Fruit fly (Drosophila melanogaster) whole organism, embryonic: ENCODE measurements around the gene aop.

Experiments used
- CG10462 ChIP-seq: fragments of 200-800 bp; sonication (Bioruptor generic); optimal IDR thresholded peaks from 2 replicates; lab custom pipeline; 2016; ENCODE audit warnings: missing biosample characterization, missing genetic modification characterization
- CG10565 ChIP-seq: fragments of 200-800 bp; sonication (Bioruptor generic); optimal IDR thresholded peaks from 3 replicates; lab custom pipeline; 2016; ENCODE audit warnings: missing biosample characterization, mild to moderate bottlenecking, missing genetic modification characterization
- CG10979 ChIP-seq: fragments of 200-800 bp; sonication (Bioruptor generic); optimal IDR thresholded peaks from 2 replicates; lab custom pipeline; 2018; ENCODE audit warnings: missing biosample characterization, mild to moderate bottlenecking, missing genetic modification characterization, moderate library complexity
- CG11247 ChIP-seq: fragments of 200-800 bp; sonication (Bioruptor generic); IDR thresholded peaks from 2 replicates; pipeline ENCODE4 v1.3.6; 2022; ENCODE audit warnings: missing biosample characterization, missing genetic modification characterization
- CG14050 ChIP-seq: fragments of 200-800 bp; sonication (Bioruptor generic); IDR thresholded peaks from 3 replicates; pipeline ENCODE4 v1.3.6; 2022; ENCODE audit warnings: missing biosample characterization, missing genetic modification characterization
- CG14441 ChIP-seq: fragments of 200-800 bp; sonication (Bioruptor generic); IDR thresholded peaks from 2 replicates; pipeline ENCODE4 v1.3.6; 2022; ENCODE audit warnings: missing biosample characterization, missing genetic modification characterization
- CG14667 ChIP-seq: fragments of 200-800 bp; sonication (Bioruptor generic); IDR thresholded peaks from 2 replicates; pipeline ENCODE4 v1.3.6; 2022; ENCODE audit warnings: missing biosample characterization, missing genetic modification characterization
- CG15269 ChIP-seq: fragments of 200-800 bp; sonication (Bioruptor generic); optimal IDR thresholded peaks from 2 replicates; lab custom pipeline; 2018; ENCODE audit warnings: missing biosample characterization, mild to moderate bottlenecking, missing genetic modification characterization, moderate library complexity
- CG1603 ChIP-seq: fragments of 200-800 bp; sonication (Bioruptor generic); optimal IDR thresholded peaks from 2 replicates; lab custom pipeline; 2019; ENCODE audit warnings: missing biosample characterization, mild to moderate bottlenecking, missing genetic modification characterization, moderate library complexity
- CG1647 ChIP-seq: fragments of 200-800 bp; sonication (Bioruptor generic); optimal IDR thresholded peaks from 3 replicates; lab custom pipeline; 2016; ENCODE audit warnings: missing biosample characterization, missing genetic modification characterization
- CG17186 ChIP-seq: fragments of 200-800 bp; sonication (Bioruptor generic); optimal IDR thresholded peaks from 3 replicates; lab custom pipeline; 2017; ENCODE audit warnings: missing biosample characterization, missing genetic modification reagents, missing genetic modification characterization
- CG17328 ChIP-seq: fragments of 200-800 bp; sonication (Bioruptor generic); IDR thresholded peaks from 2 replicates; pipeline ENCODE4 v1.3.6; 2022; ENCODE audit warnings: missing biosample characterization, missing genetic modification characterization
- CG2120 ChIP-seq: fragments of 200-800 bp; sonication (Bioruptor generic); optimal IDR thresholded peaks from 3 replicates; lab custom pipeline; 2016; ENCODE audit warnings: missing biosample characterization, missing genetic modification characterization
- CG2678 ChIP-seq: fragments of 200-800 bp; sonication (Bioruptor generic); optimal IDR thresholded peaks from 3 replicates; lab custom pipeline; 2019; ENCODE audit warnings: missing biosample characterization, mild to moderate bottlenecking, missing genetic modification characterization, moderate library complexity
- CG4820 ChIP-seq: fragments of 200-800 bp; sonication (Bioruptor generic); optimal IDR thresholded peaks from 3 replicates; lab custom pipeline; 2016; ENCODE audit warnings: missing biosample characterization, missing genetic modification characterization
- CG5245 ChIP-seq: fragments of 200-800 bp; sonication (Bioruptor generic); optimal IDR thresholded peaks from 3 replicates; lab custom pipeline; 2016; ENCODE audit warnings: missing biosample characterization, missing genetic modification characterization
- CG6272 ChIP-seq: fragments of 200-800 bp; sonication (Bioruptor generic); IDR thresholded peaks from 2 replicates; pipeline ENCODE4 v1.3.6; 2022; ENCODE audit warnings: missing biosample characterization, missing genetic modification characterization
- CG9215 ChIP-seq: fragments of 200-800 bp; sonication (Bioruptor generic); IDR thresholded peaks from 2 replicates; pipeline ENCODE4 v1.3.6; 2022; ENCODE audit warnings: missing biosample characterization, missing genetic modification characterization
- CG9876 ChIP-seq: fragments of 200-800 bp; sonication (Bioruptor generic); optimal IDR thresholded peaks from 2 replicates; lab custom pipeline; 2016; ENCODE audit warnings: missing biosample characterization, missing genetic modification characterization
- Camta ChIP-seq: fragments of 200-800 bp; sonication (Bioruptor generic); optimal IDR thresholded peaks from 2 replicates; lab custom pipeline; 2016; ENCODE audit warnings: missing biosample characterization, missing genetic modification characterization
- CrebB ChIP-seq: fragments of 200-800 bp; sonication (Bioruptor generic); optimal IDR thresholded peaks from 3 replicates; lab custom pipeline; 2018; ENCODE audit warnings: missing biosample characterization, mild to moderate bottlenecking, missing genetic modification characterization
- Doc2 ChIP-seq: fragments of 200-800 bp; sonication (Bioruptor generic); IDR thresholded peaks from 2 replicates; pipeline ENCODE4 v1.3.6; 2022; ENCODE audit warnings: missing biosample characterization, missing genetic modification characterization
- Doc3 ChIP-seq: fragments of 200-800 bp; sonication (Bioruptor generic); IDR thresholded peaks from 3 replicates; pipeline ENCODE4 v1.3.6; 2022; ENCODE audit warnings: missing biosample characterization, missing genetic modification characterization; ENCODE audit not compliant: partially characterized antibody
- Drgx ChIP-seq: fragments of 200-800 bp; sonication (Bioruptor generic); IDR thresholded peaks from 2 replicates; pipeline ENCODE4 v1.3.6; 2022; ENCODE audit warnings: missing biosample characterization, missing genetic modification characterization
- Elba2 ChIP-seq: fragments of 200-800 bp; sonication (Bioruptor generic); optimal IDR thresholded peaks from 3 replicates; lab custom pipeline; 2016; ENCODE audit warnings: missing biosample characterization, missing genetic modification characterization
- Gsc ChIP-seq: fragments of 200-800 bp; sonication (Bioruptor generic); IDR thresholded peaks from 2 replicates; pipeline ENCODE4 v1.3.6; 2022; ENCODE audit warnings: missing biosample characterization, missing genetic modification characterization
- HmgD ChIP-seq: fragments of 200-800 bp; sonication (Bioruptor generic); optimal IDR thresholded peaks from 3 replicates; lab custom pipeline; 2016; ENCODE audit warnings: missing biosample characterization, missing genetic modification characterization
- Med ChIP-seq: fragments of 200-800 bp; sonication (Bioruptor generic); peaks from one replicate; lab custom pipeline; 2016; ENCODE audit warnings: missing biosample characterization, missing genetic modification characterization, mild to moderate bottlenecking, inconsistent platforms, moderate library complexity
- NC2α ChIP-seq: fragments of 200-800 bp; sonication (Bioruptor generic); optimal IDR thresholded peaks from 2 replicates; lab custom pipeline; 2016; ENCODE audit warnings: missing biosample characterization, missing genetic modification characterization
- Nf-YB ChIP-seq: fragments of 200-800 bp; sonication (Bioruptor generic); optimal IDR thresholded peaks from 3 replicates; lab custom pipeline; 2019; ENCODE audit warnings: missing biosample characterization, mild to moderate bottlenecking, missing genetic modification characterization, moderate library complexity
- Oli ChIP-seq: fragments of 200-800 bp; sonication (Bioruptor generic); optimal IDR thresholded peaks from 2 replicates; lab custom pipeline; 2018; ENCODE audit warnings: missing biosample characterization, mild to moderate bottlenecking, missing genetic modification characterization, moderate library complexity
- Ptx1 ChIP-seq: fragments of 200-800 bp; sonication (Bioruptor generic); IDR thresholded peaks from 2 replicates; pipeline ENCODE4 v1.3.6; 2022; ENCODE audit warnings: missing biosample characterization, missing genetic modification characterization
- Ssrp ChIP-seq: fragments of 200-800 bp; sonication (Bioruptor generic); optimal IDR thresholded peaks from 2 replicates; lab custom pipeline; 2018; ENCODE audit warnings: missing biosample characterization, mild to moderate bottlenecking, missing genetic modification characterization, moderate library complexity
- croc ChIP-seq: fragments of 200-800 bp; sonication (Bioruptor generic); conservative IDR thresholded peaks from 3 replicates; pipeline ENCODE4 v1.3.6; 2022; ENCODE audit warnings: missing biosample characterization, missing genetic modification characterization
- dimm ChIP-seq: fragments of 200-800 bp; sonication (Bioruptor generic); IDR thresholded peaks from 2 replicates; pipeline ENCODE4 v1.3.6; 2022; ENCODE audit warnings: missing biosample characterization, missing genetic modification characterization
- ems ChIP-seq: fragments of 200-800 bp; sonication (Bioruptor generic); optimal IDR thresholded peaks from 3 replicates; lab custom pipeline; 2016; ENCODE audit warnings: missing biosample characterization, missing genetic modification characterization
- kay ChIP-seq: fragments of 200-800 bp; sonication (Bioruptor generic); optimal IDR thresholded peaks from 2 replicates; lab custom pipeline; 2016; ENCODE audit warnings: missing biosample characterization, missing genetic modification characterization
- nau ChIP-seq: fragments of 200-800 bp; sonication (Bioruptor generic); optimal IDR thresholded peaks from 3 replicates; lab custom pipeline; 2017; ENCODE audit warnings: missing biosample characterization, mild to moderate bottlenecking, missing genetic modification characterization, missing genetic modification reagents
- pfk ChIP-seq: fragments of 200-800 bp; sonication (Bioruptor generic); optimal IDR thresholded peaks from 2 replicates; lab custom pipeline; 2018; ENCODE audit warnings: missing biosample characterization, mild to moderate bottlenecking, missing genetic modification characterization, moderate library complexity
- repo ChIP-seq: fragments of 200-800 bp; sonication (Bioruptor generic); optimal IDR thresholded peaks from 2 replicates; lab custom pipeline; 2016; ENCODE audit warnings: missing biosample characterization, missing genetic modification characterization
- sens ChIP-seq: fragments of 200-800 bp; sonication (Bioruptor generic); peaks from one replicate; lab custom pipeline; 2016; ENCODE audit warnings: missing biosample characterization, missing genetic modification characterization
- sqz ChIP-seq: fragments of 200-800 bp; sonication (Bioruptor generic); optimal IDR thresholded peaks from 3 replicates; lab custom pipeline; 2018; ENCODE audit warnings: missing biosample characterization, mild to moderate bottlenecking, missing genetic modification characterization
- stc ChIP-seq: fragments of 200-800 bp; sonication (Bioruptor generic); IDR thresholded peaks from 2 replicates; pipeline ENCODE4 v1.3.6; 2022; ENCODE audit warnings: missing biosample characterization, missing genetic modification characterization
- tio ChIP-seq: fragments of 200-800 bp; sonication (Bioruptor generic); optimal IDR thresholded peaks from 2 replicates; lab custom pipeline; 2017; ENCODE audit warnings: missing biosample characterization, missing genetic modification characterization, inconsistent platforms
- zf30C ChIP-seq: fragments of 200-800 bp; sonication (Bioruptor generic); optimal IDR thresholded peaks from 3 replicates; lab custom pipeline; 2018; ENCODE audit warnings: missing biosample characterization, mild to moderate bottlenecking, missing genetic modification characterization
- zfh1 ChIP-seq: fragments of 200-800 bp; sonication (Bioruptor generic); IDR thresholded peaks from 3 replicates; pipeline ENCODE4 v1.3.6; 2022; ENCODE audit warnings: missing biosample characterization, missing genetic modification characterization
- zfh2 ChIP-seq: fragments of 200-800 bp; sonication (Bioruptor generic); optimal IDR thresholded peaks from 2 replicates; lab custom pipeline; 2016; ENCODE audit warnings: missing biosample characterization, missing genetic modification characterization

Gene aop

dm6 chr2L:2131449-2132109 is 47.0 kb downstream of the aop start (continued):
- TF ChIP-seq CG10462 (GFP tag; lab: Kevin White, UChicago), result no peak
- no peak for TF ChIP-seq CG5245 (GFP tag; lab: Kevin White, UChicago)
- TF ChIP-seq nau (GFP tag; lab: Kevin White, UChicago), result no peak
- TF ChIP-seq Drgx (GFP tag; lab: Robert Waterston, UW), result peak; percentile 36; the same call in 1 of the 2 replicates
- no peak for TF ChIP-seq stc (GFP tag; lab: Robert Waterston, UW)
- TF ChIP-seq sqz (GFP tag; lab: Kevin White, UChicago), result no peak
- TF ChIP-seq CG2678 (tag; lab: Kevin White, UChicago), result no peak
- no peak for TF ChIP-seq Nf-YB

DNA sequence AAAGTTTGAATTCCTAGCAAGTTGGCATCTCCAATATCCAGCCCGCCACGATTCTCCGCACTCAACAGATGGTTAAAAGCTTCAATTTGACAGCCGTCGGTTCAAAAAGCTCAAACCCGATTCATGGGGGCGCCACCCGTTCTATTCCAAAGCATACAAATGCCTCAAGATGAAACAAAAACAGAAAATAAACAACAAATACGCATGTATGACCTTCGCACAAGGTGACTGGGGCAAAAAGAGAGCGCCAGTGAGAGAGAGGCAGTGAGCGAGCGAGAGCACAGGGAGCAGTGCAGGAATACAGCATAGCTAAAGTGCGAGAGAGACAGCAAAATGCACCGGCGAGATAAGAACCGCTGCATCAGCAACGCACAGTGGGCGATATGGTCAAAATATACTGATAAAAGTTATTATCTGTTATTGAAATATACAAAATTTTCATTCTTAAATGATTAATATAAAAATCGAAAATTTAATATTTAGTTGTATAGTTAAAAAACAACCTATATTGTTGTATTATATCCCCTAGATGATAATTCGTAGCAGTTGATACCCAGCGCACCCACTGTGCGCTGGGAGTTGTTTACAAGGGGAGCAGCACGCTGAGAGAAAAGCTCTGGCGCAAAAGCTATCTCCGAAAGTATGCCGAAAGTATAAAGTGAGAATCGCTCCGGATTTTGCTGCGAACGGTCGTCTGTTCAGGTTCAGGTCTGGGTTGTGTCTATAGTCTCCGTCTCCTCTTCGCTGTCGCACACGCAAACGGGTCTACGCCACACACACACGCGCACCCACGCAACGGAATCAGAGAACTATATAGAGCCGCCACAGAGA is 48.2 kb downstream of the aop start, which contains the start of gene Glyp:
TSS of gene Glyp (plus strand) at position 657 of the 831 bp plus-strand sequence.
- TF ChIP-seq Camta (GFP tag; lab: Kevin White, UChicago) (no peak), dimm (GFP tag; lab: Robert Waterston, UW) (peak; percentile 78), CG17186 (peak; percentile 66), zf30C (GFP tag; lab: Kevin White, UChicago) (no peak), CG14050 (GFP tag; lab: Robert Waterston, UW) (peak; percentile 94), NC2α (GFP tag; lab: Kevin White, UChicago) (peak; percentile 9), ems (peak; percentile 85), Ptx1 (GFP tag; lab: Robert Waterston, UW) (peak; percentile 97), HmgD (GFP tag; lab: Kevin White, UChicago) (no peak), CG14667 (GFP tag; lab: Robert Waterston, UW) (peak; percentile 89), zfh2 (GFP tag; lab: Kevin White, UChicago) (peak; percentile 91), CG1647 (GFP tag; lab: Kevin White, UChicago) (peak; percentile 59), Oli (tag; lab: Kevin White, UChicago) (peak; percentile 98), croc (GFP tag; lab: Robert Waterston, UW) (peak; percentile 92), CG14441 (GFP tag; lab: Robert Waterston, UW) (peak; percentile 92), CG1603 (tag; lab: Kevin White, UChicago) (peak; percentile 54), repo (peak; percentile 66), CG6272 (GFP tag; lab: Robert Waterston, UW) (peak; percentile 95), sens (peak; percentile 93), Elba2 (GFP tag; lab: Kevin White, UChicago) (peak; percentile 53), CG10979 (peak; percentile 96), CG10565 (GFP tag; lab: Kevin White, UChicago) (peak; percentile 81), CG11247 (GFP tag; lab: Robert Waterston, UW) (peak; percentile 91), CG4820 (GFP tag; lab: Kevin White, UChicago) (peak; percentile 93), kay (GFP tag; lab: Kevin White, UChicago) (peak; percentile 94), zfh1 (GFP tag; lab: Robert Waterston, UW) (peak; percentile 91), Ssrp (peak; percentile 96), tio (GFP tag; lab: Kevin White, UChicago) (peak; percentile 96), CG2120 (GFP tag; lab: Kevin White, UChicago) (peak; percentile 95), CrebB (tag; lab: Kevin White, UChicago) (peak; percentile 93), pfk (GFP tag; lab: Kevin White, UChicago) (peak; percentile 62), Gsc (peak; percentile 43; the same call in 1 of the 2 replicates), Doc3 (GFP tag; lab: Robert Waterston, UW) (no peak), Med (GFP tag; lab: Kevin White, UChicago) (peak; percentile 91), CG17328 (GFP tag; lab: Robert Waterston, UW) (peak; percentile 94), CG15269 (peak; percentile 98), Doc2 (GFP tag; lab: Robert Waterston, UW) (peak; percentile 80), CG10462 (GFP tag; lab: Kevin White, UChicago) (peak; percentile 92), CG9876 (GFP tag; lab: Kevin White, UChicago) (no peak), CG9215 (peak; percentile 95)
